Worm (Caenorhabditis elegans): ENCODE measurements around the gene K05F1.14.

ce11 chrII:5836153-5836719 lies 43.8 kb upstream of the K05F1.14 start, which contains the start of gene fzo-1:
- no peak for TF ChIP-seq ztf-11 (tag; optimal IDR thresholded peaks at IDR 0.05)
- TF ChIP-seq nhr-11 (tag; optimal IDR thresholded peaks at IDR 0.05) = no peak
- no peak for TF ChIP-seq ZK546.5 (tag; optimal IDR thresholded peaks at IDR 0.05)
- peak in 1 of 2 experiments; percentile 68 for TF ChIP-seq lsy-2 (tag; optimal IDR thresholded peaks at IDR 0.05)
- peak; percentile 73 for TF ChIP-seq unc-55 (GFP tag; optimal IDR thresholded peaks at IDR 0.05)
- no peak for TF ChIP-seq unc-62 (GFP tag; optimal IDR thresholded peaks at IDR 0.05)
- TF ChIP-seq R02D3.7 (tag; optimal IDR thresholded peaks at IDR 0.05) = no peak
- no peak for TF ChIP-seq egl-27 (tag; optimal IDR thresholded peaks at IDR 0.05)
- TF ChIP-seq ama-1 (optimal IDR thresholded peaks at IDR 0.05) = no peak
- peak; percentile 21 for TF ChIP-seq F13H6.1 (tag; optimal IDR thresholded peaks at IDR 0.05)
- TF ChIP-seq lin-13 (GFP tag; optimal IDR thresholded peaks at IDR 0.05) = no peak

Measured in whole organism, L2 larva.